Fruit fly (Drosophila melanogaster) whole organism, embryonic: ENCODE data around the gene CG13369.

ENCODE experiments used
- C15 ChIP-seq: fragments of 200-800 bp; sonication (Bioruptor generic); IDR thresholded peaks from 3 replicates; pipeline ENCODE4 v1.3.6; 2022; ENCODE audit warnings: missing biosample characterization, missing genetic modification characterization
- CG10462 ChIP-seq: fragments of 200-800 bp; sonication (Bioruptor generic); optimal IDR thresholded peaks from 2 replicates; lab custom pipeline; 2016; ENCODE audit warnings: missing biosample characterization, missing genetic modification characterization
- CG4820 ChIP-seq: fragments of 200-800 bp; sonication (Bioruptor generic); optimal IDR thresholded peaks from 3 replicates; lab custom pipeline; 2016; ENCODE audit warnings: missing biosample characterization, missing genetic modification characterization
- CG5953 ChIP-seq: fragments of 200-800 bp; sonication (Bioruptor generic); IDR thresholded peaks from 2 replicates; pipeline ENCODE4 v1.3.6; 2022; ENCODE audit warnings: missing biosample characterization, missing genetic modification characterization
- Ravus ChIP-seq: fragments of 200-800 bp; sonication (Bioruptor generic); IDR thresholded peaks from 2 replicates; pipeline ENCODE4 v1.3.6; 2022; ENCODE audit warnings: missing biosample characterization, missing genetic modification characterization
- ci ChIP-seq: fragments of 200-800 bp; sonication (Bioruptor generic); IDR thresholded peaks from 3 replicates; pipeline ENCODE4 v1.3.6; 2022; ENCODE audit warnings: missing biosample characterization, missing genetic modification characterization
- crol ChIP-seq: fragments of 200-800 bp; sonication (Bioruptor generic); IDR thresholded peaks from 2 replicates; pipeline ENCODE4 v1.3.6; 2022; ENCODE audit warnings: missing biosample characterization, missing genetic modification characterization
- da ChIP-seq: fragments of 200-800 bp; sonication (Bioruptor generic); optimal IDR thresholded peaks from 2 replicates; lab custom pipeline; 2016; ENCODE audit warnings: missing biosample characterization, missing genetic modification characterization
- pita ChIP-seq: fragments of 200-800 bp; sonication (Bioruptor generic); optimal IDR thresholded peaks from 2 replicates; lab custom pipeline; 2017; ENCODE audit warnings: missing biosample characterization, mild to moderate bottlenecking, missing genetic modification characterization
- twi ChIP-seq: fragments of 200-800 bp; optimal IDR thresholded peaks from 2 replicates; lab custom pipeline; 2019; ENCODE audit warnings: missing biosample characterization, mild to moderate bottlenecking, missing genetic modification characterization, moderate library complexity
- zen ChIP-seq: fragments of 200-800 bp; sonication (Bioruptor generic); optimal IDR thresholded peaks from 3 replicates; lab custom pipeline; 2018; ENCODE audit warnings: missing biosample characterization, mild to moderate bottlenecking, missing genetic modification characterization, moderate library complexity

DNA sequence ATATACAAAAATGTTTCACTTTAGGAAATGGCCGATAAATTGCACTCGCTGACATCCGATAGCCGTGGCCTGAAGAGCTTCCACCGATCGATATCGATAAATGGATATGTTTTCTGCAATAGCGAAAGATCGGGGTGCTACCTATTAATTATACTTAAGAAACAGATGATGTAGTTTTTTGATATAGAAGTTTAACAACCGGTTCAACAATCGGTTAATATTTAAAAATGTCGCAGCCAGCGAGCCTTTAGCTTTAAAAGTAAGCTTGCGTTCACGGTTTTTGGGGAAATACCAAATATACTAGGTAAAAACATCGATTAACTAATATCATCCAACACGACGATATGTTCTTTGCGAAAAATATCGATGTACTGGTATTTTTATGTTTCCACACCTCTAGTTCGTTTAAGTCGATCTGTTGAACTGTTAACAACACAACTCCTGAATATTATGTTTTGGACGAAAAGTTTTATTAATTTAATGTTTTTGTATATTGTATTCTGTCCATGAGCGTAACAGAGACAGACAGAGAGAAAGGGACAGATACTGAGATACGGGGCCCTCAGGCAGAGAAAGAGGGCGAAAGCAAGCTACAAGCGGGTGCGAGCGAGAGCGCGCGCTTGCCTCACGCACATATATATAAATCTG, 12.4 kb downstream of the CG13369 start, which contains the start of gene Dredd:
- TF ChIP-seq pita (no peak), CG4820 (no peak), da (no peak), C15 (GFP tag; lab: Robert Waterston, UW) (no peak), crol (GFP tag; lab: Robert Waterston, UW) (no peak), zen (no peak), CG5953 (GFP tag; lab: Robert Waterston, UW) (no peak), Ravus (GFP tag; lab: Robert Waterston, UW) (no peak), twi (tag; lab: Kevin White, UChicago) (no peak), ci (no peak), CG10462 (GFP tag; lab: Kevin White, UChicago) (no peak)
